Worm (Caenorhabditis elegans): ENCODE measurements around the gene dph-5.

The dph-5 gene

DNA sequence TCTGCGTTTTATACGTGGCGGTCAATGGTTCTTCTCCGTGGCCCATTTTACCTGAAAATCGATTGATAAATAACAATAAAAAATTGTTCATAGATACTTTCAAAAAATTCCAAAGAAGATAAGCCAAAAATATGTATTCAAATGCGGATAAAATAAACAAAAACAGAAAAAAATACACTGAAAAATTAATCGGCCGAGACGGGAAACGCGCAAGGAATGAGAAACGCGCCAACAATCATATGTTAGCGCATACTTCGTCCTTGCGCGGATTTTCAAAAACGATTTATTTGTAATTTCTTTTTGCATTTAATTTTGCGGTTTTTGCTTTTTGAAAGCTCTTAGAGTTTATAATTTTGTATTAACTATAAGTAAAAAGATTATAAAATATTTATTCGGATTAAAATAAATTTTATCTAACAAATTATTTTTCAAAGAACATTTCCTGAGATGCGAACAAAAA is 4.4 kb upstream of the dph-5 start, which contains the start of gene nduf-11 (continued):
- TF ChIP-seq lin-39 (tag; optimal IDR thresholded peaks at IDR 0.05) (no peak), ztf-1 (GFP tag; conservative IDR thresholded peaks at IDR 0.05) (no peak), mdl-1 (tag; optimal IDR thresholded peaks at IDR 0.05) (peak in 1 of 2 experiments; percentile 7), nhr-21 (tag; optimal IDR thresholded peaks at IDR 0.05) (peak; percentile 75), ceh-16 (tag; optimal IDR thresholded peaks at IDR 0.05) (no peak), gmeb-1 (tag; optimal IDR thresholded peaks at IDR 0.05) (peak; percentile 99), lin-11 (tag; optimal IDR thresholded peaks at IDR 0.05) (peak; percentile 67), F13H6.1 (tag; optimal IDR thresholded peaks at IDR 0.05) (peak; percentile 81), nhr-77 (tag; optimal IDR thresholded peaks at IDR 0.05) (no peak), nhr-25 (tag; optimal IDR thresholded peaks at IDR 0.05) (peak; percentile 92), sma-9 (GFP tag; optimal IDR thresholded peaks at IDR 0.05) (peak; percentile 91), sma-9 (tag; optimal IDR thresholded peaks at IDR 0.05) (no peak)

- TF ChIP-seq elt-3 (tag; optimal IDR thresholded peaks at IDR 0.05) (no peak), peb-1 (tag; optimal IDR thresholded peaks at IDR 0.05) (no peak), lsy-2 (tag; optimal IDR thresholded peaks at IDR 0.05) (peak; percentile 45 to 78), ZK546.5 (tag; optimal IDR thresholded peaks at IDR 0.05) (no peak), nhr-77 (tag; optimal IDR thresholded peaks at IDR 0.05) (no peak), nhr-129 (tag; optimal IDR thresholded peaks at IDR 0.05) (peak; percentile 68), mab-5 (tag; optimal IDR thresholded peaks at IDR 0.05) (no peak), crh-2 (tag; optimal IDR thresholded peaks at IDR 0.05) (peak; percentile 89), aly-2 (tag; optimal IDR thresholded peaks at IDR 0.05) (no peak), nhr-6 (tag; optimal IDR thresholded peaks at IDR 0.05) (peak; percentile 79), lin-11 (tag; optimal IDR thresholded peaks at IDR 0.05) (peak; percentile 42), nhr-10 (tag; optimal IDR thresholded peaks at IDR 0.05) (peak; percentile 50), unc-39 (tag; optimal IDR thresholded peaks at IDR 0.05) (no peak), gmeb-1 (tag; optimal IDR thresholded peaks at IDR 0.05) (peak; percentile 89), Y55F3AM.14 (GFP tag; optimal IDR thresholded peaks at IDR 0.05) (no peak), R02D3.7 (tag; optimal IDR thresholded peaks at IDR 0.05) (no peak), lin-13 (GFP tag; optimal IDR thresholded peaks at IDR 0.05) (peak; percentile 39), F13H6.1 (tag; optimal IDR thresholded peaks at IDR 0.05) (peak; percentile 80), alr-1 (tag; optimal IDR thresholded peaks at IDR 0.05) (no peak), ceh-16 (tag; optimal IDR thresholded peaks at IDR 0.05) (peak; percentile 23), nhr-12 (tag; optimal IDR thresholded peaks at IDR 0.05) (no peak), mdl-1 (tag; optimal IDR thresholded peaks at IDR 0.05) (peak in 1 of 2 experiments; percentile 18), ztf-4 (tag; optimal IDR thresholded peaks at IDR 0.05) (peak; percentile 71), ama-1 (optimal IDR thresholded peaks at IDR 0.05) (no peak), ztf-1 (GFP tag; conservative IDR thresholded peaks at IDR 0.05) (no peak), lin-39 (tag; optimal IDR thresholded peaks at IDR 0.05) (no peak), egl-27 (tag; optimal IDR thresholded peaks at IDR 0.05) (no peak), snpc-4 (tag; optimal IDR thresholded peaks at IDR 0.05) (peak; percentile 51), dmd-4 (tag; optimal IDR thresholded peaks at IDR 0.05) (no peak), fos-1 (tag; optimal IDR thresholded peaks at IDR 0.05) (peak; percentile 47), ceh-82 (tag; optimal IDR thresholded peaks at IDR 0.05) (no peak), blmp-1 (tag; optimal IDR thresholded peaks at IDR 0.05; ENCODE audit: insufficient read depth) (peak; percentile 44), zag-1 (tag; optimal IDR thresholded peaks at IDR 0.05) (peak; percentile 34), sma-9 (GFP tag; optimal IDR thresholded peaks at IDR 0.05) (peak; percentile 65), sma-9 (tag; optimal IDR thresholded peaks at IDR 0.05) (no peak), unc-62 (GFP tag; optimal IDR thresholded peaks at IDR 0.05) (no peak), nhr-237 (tag; optimal IDR thresholded peaks at IDR 0.05) (no peak), ztf-11 (tag; optimal IDR thresholded peaks at IDR 0.05) (no peak), mbf-1 (tag; optimal IDR thresholded peaks at IDR 0.05) (no peak), nhr-11 (tag; optimal IDR thresholded peaks at IDR 0.05) (no peak), nhr-23 (tag; optimal IDR thresholded peaks at IDR 0.05) (no peak), unc-55 (GFP tag; optimal IDR thresholded peaks at IDR 0.05) (peak; percentile 63), C34F6.9 (tag; optimal IDR thresholded peaks at IDR 0.05) (peak; percentile 85), elt-1 (tag; optimal IDR thresholded peaks at IDR 0.05) (no peak), nhr-25 (tag; optimal IDR thresholded peaks at IDR 0.05) (peak; percentile 70), nhr-21 (tag; optimal IDR thresholded peaks at IDR 0.05) (peak; percentile 79), sem-4 (tag; optimal IDR thresholded peaks at IDR 0.05) (peak; percentile 64), skn-1 (tag; optimal IDR thresholded peaks at IDR 0.05) (peak; percentile 73), sma-3 (GFP tag; optimal IDR thresholded peaks at IDR 0.05) (peak; percentile 62)
Measured at ce11 chrII:11347878-11348556, 2.0 kb upstream of the dph-5 start, which contains the start of the genes B0491.6 and pigm-1. B0491.6 (minus strand) TSS chrII:11348343. pigm-1 (plus strand) TSS chrII:11348445.
